Fruit fly (Drosophila melanogaster) whole organism, pupa: Measurements from ENCODE around the gene scpr-A.

ENCODE experiments used
- CG32121 ChIP-seq: fragments of 200-800 bp; sonication (Bioruptor generic); IDR thresholded peaks from 2 replicates; pipeline ENCODE4 v1.3.6; 2022; ENCODE audit warnings: missing biosample characterization, missing genetic modification characterization
- CG8159 ChIP-seq: fragments of 200-800 bp; sonication (Bioruptor generic); optimal IDR thresholded peaks from 3 replicates; lab custom pipeline; 2018; ENCODE audit warnings: missing biosample characterization, mild to moderate bottlenecking, missing genetic modification characterization, moderate library complexity
- EcR ChIP-seq: fragments of 200-800 bp; sonication (Bioruptor generic); optimal IDR thresholded peaks from 3 replicates; lab custom pipeline; 2019; ENCODE audit warnings: missing biosample characterization, missing genetic modification characterization, mild to moderate bottlenecking, moderate library complexity, missing genetic modification reagents
- Pif1B ChIP-seq: fragments of 200-800 bp; sonication (Bioruptor generic); optimal IDR thresholded peaks from 3 replicates; lab custom pipeline; 2016; ENCODE audit warnings: missing biosample characterization, missing genetic modification characterization
- gl ChIP-seq: fragments of 200-800 bp; sonication (Bioruptor generic); optimal IDR thresholded peaks from 2 replicates; lab custom pipeline; 2018; ENCODE audit warnings: missing biosample characterization, mild to moderate bottlenecking, missing genetic modification characterization
- rn ChIP-seq: fragments of 200-800 bp; sonication (Bioruptor generic); IDR thresholded peaks from 2 replicates; pipeline ENCODE4 v1.3.6; 2022; ENCODE audit warnings: missing biosample characterization, missing genetic modification characterization

DNA sequence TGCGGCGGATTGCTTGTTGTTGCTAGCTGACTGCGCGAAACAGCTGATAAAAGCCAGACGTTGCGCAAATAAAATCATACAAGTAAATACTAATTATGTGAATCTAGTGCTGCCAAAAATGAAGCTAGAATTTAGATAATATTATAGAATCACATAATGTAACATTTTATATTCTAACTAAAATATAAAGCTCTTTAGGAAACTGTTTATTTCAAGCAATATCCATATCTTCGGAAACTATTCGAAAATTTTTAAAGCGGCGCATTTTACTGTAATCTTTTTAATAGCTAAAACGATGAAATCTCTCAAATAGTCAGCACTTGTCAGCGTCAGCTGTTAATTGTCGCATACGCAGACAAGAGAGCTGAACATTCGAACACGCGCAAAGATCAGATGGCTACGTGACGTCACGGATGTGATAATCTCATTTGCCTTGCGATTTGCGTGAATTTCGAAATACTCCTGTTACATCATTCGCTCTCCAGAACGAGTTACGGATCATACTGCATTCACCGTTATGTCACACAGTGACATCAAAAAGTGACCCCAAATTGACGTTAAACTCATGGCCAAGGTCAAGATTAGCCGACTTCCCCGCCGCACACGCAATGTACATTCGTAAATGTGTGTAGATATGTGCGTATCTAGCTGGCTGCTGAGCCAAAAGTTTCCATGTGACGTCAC is 2.2 kb downstream of the scpr-A start:
- TF ChIP-seq EcR (GFP tag; lab: Kevin White, UChicago) (peak; percentile 17), CG32121 (no peak), rn (GFP tag; lab: Robert Waterston, UW) (no peak), gl (tag; lab: Kevin White, UChicago) (no peak), Pif1B (no peak), CG8159 (tag; lab: Kevin White, UChicago) (no peak)
